Fruit fly (Drosophila melanogaster): ENCODE measurements around the gene Arglu1.

Gene Arglu1

DNA sequence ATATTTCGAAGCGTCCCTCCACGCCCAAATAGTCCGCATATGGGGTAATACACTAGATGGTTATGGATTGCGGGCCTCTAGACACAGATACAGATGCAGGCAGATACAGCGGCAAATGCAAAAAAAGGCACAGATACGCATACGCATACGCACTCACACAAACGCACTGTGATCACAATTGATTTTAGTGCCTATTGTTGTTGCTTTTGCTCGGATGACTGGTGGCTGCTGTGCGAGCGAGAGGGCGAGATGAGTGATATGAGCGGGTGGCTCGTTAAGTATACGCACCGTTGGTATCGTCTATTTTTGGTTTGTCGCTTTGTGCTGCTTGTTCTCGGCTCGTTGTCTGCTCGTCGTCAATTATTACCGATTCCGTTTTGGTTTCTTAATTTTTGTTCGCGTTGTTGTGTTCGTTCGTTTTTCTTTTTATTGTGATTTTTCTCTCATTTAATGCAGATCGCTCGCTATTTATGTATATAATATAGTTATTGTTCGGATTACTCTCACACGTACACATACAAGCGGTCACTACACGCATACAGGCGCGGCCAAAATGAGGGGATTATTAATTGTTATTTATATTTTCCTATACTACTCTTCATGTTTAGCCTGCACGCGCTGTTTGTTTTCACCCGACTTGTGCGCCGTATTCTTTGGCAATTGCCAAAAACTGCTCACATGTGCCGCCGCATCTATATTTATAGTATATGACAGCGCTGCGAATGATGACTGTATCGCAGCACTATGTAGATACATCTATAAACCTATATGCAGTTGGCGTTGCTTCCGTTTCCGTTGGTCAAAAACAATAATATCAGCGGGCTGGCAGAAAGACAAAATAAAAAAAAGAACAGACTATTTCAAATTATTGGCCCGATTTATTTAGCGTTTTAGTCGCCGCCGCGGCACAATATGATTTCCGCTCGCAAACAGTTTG lies 30.3 kb downstream of the Arglu1 start (continued):
- TF ChIP-seq Med (GFP tag) (peak; percentile 86), corto (GFP tag; optimal IDR thresholded peaks at IDR 0.05) (no peak), TFAM (GFP tag; optimal IDR thresholded peaks at IDR 0.05) (no peak), seq (GFP tag; IDR thresholded peaks at IDR 0.05) (no peak), grn (GFP tag; optimal IDR thresholded peaks at IDR 0.05) (peak; percentile 14), CG6765 (GFP tag; optimal IDR thresholded peaks at IDR 0.05) (no peak), kah (GFP tag; optimal IDR thresholded peaks at IDR 0.05) (peak; percentile 78), Doc3 (GFP tag; IDR thresholded peaks at IDR 0.05; ENCODE audit: partially characterized antibody) (no peak)

DNA sequence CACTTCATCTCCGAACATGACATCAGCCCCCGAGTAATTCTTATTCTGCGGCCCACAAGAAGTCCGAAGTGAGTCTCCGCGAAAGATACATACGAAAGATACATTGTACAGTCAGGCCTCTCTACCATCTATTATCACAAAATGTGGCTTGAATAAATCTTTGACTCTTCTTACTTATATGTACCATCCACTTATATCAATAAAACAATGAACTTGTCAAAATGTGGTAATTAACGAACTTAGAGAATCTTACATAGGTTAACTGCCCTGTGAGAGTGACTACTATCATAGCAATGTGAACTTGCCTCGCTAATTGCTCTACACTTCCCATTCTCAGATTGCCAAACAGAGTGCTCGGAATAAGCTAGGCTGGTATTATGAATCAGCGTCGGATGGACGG lies 31.3 kb downstream of the Arglu1 start:
- no peak for TF ChIP-seq CG2875 (GFP tag; optimal IDR thresholded peaks at IDR 0.05)
- no peak for TF ChIP-seq CG7786 (GFP tag; optimal IDR thresholded peaks at IDR 0.05)
- TF ChIP-seq yki (optimal IDR thresholded peaks at IDR 0.05), result no peak
- TF ChIP-seq CG7928 (GFP tag; optimal IDR thresholded peaks at IDR 0.05), result no peak
- peak; percentile 33; the same call in 1 of the 2 replicates for TF ChIP-seq Rfx (GFP tag; IDR thresholded peaks at IDR 0.05)
- TF ChIP-seq Nf-YA (GFP tag; IDR thresholded peaks at IDR 0.05), result no peak
- peak; percentile 14; the same call in 1 of the 3 replicates for TF ChIP-seq row (GFP tag; IDR thresholded peaks at IDR 0.05)
- no peak for TF ChIP-seq Doc3 (GFP tag; IDR thresholded peaks at IDR 0.05; ENCODE audit: partially characterized antibody)
- peak; percentile 18 for TF ChIP-seq Ets65A (GFP tag)
- no peak for TF ChIP-seq ara (GFP tag; IDR thresholded peaks at IDR 0.05)
- TF ChIP-seq al (GFP tag; IDR thresholded peaks at IDR 0.05), result no peak
- no peak for TF ChIP-seq CG33213 (GFP tag; optimal IDR thresholded peaks at IDR 0.05)
- no peak for TF ChIP-seq CG34376 (GFP tag; optimal IDR thresholded peaks at IDR 0.05)
- TF ChIP-seq CG3995 (GFP tag; optimal IDR thresholded peaks at IDR 0.05), result no peak
- TF ChIP-seq p53 (GFP tag; optimal IDR thresholded peaks at IDR 0.05), result no peak
- no peak for TF ChIP-seq wek (GFP tag; optimal IDR thresholded peaks at IDR 0.05)
- TF ChIP-seq grau (tag; optimal IDR thresholded peaks at IDR 0.05), result peak; percentile 17
- TF ChIP-seq CG11456 (GFP tag; IDR thresholded peaks at IDR 0.05), result peak; percentile 55; the same call in 1 of the 3 replicates
- 0 out of 2 replicates have a peak, but pooled peaks have one; percentile 29 for TF ChIP-seq CG14441 (GFP tag; IDR thresholded peaks at IDR 0.05)
- peak; percentile 73 for TF ChIP-seq Drgx (GFP tag; IDR thresholded peaks at IDR 0.05)
- 0 out of 2 replicates have a peak, but pooled peaks have one; percentile 22 for TF ChIP-seq Ptx1 (GFP tag; IDR thresholded peaks at IDR 0.05)
- peak; percentile 48; the same call in 1 of the 2 replicates for TF ChIP-seq CG32532 (GFP tag; IDR thresholded peaks at IDR 0.05)
- TF ChIP-seq CG18599 (GFP tag; optimal IDR thresholded peaks at IDR 0.05), result no peak
- no peak for TF ChIP-seq CG1529 (GFP tag; optimal IDR thresholded peaks at IDR 0.05)
- no peak for TF ChIP-seq sc (optimal IDR thresholded peaks at IDR 0.05)
- TF ChIP-seq sc (GFP tag; optimal IDR thresholded peaks at IDR 0.05), result no peak
- TF ChIP-seq CG11247 (GFP tag; IDR thresholded peaks at IDR 0.05), result peak; percentile 25; the same call in 1 of the 2 replicates

DNA sequence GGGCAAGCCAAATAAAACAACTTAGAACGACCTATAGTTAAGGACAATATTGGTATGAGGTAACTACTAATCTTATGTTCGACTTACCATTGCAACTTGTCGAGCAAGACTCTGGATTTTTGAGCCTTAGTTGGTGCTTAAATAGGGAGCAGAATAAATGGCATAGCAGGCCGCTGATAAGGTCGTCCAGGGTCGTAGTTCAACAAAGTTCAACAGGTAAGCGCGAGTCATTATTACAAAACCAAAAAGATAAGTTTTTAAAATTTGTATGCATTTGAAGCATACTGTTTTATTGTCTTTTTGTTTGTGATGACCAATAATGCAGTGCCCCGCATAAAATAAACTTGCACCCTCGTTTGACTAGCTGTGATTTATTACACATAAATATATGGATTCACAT lies 34.9 kb downstream of the Arglu1 start, which contains the start of gene Muc30E:
Gene Muc30E, minus strand, starts transcription at position 101 of the 400 bp plus-strand sequence.
- no peak for TF ChIP-seq CG11247 (GFP tag; IDR thresholded peaks at IDR 0.05)

DNA sequence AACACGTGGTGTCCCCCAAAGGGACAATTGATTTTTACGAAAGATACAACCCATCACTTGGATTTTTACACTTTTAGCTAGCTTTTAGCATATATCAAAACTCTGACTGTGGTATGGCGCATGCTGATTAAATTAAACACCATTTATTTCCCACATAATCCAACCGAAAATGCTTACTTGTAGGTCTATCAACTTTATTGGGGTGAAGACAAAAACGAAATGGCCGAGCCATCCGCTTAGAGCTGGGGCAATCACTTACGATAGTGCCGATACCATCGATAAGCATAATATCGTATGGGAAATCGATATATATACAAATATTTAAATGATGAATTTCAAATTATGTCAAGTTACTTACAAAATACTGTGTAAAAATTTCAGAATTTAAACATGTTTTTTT lies 40.6 kb downstream of the Arglu1 start, which contains the start of gene RpS2:
Gene RpS2, minus strand, starts transcription at position 257 of the 400 bp plus-strand sequence.
- TF ChIP-seq Eip74EF (GFP tag; optimal IDR thresholded peaks at IDR 0.05), result peak in 1 of 2 experiments; percentile 11
- TF ChIP-seq Dek (tag; optimal IDR thresholded peaks at IDR 0.05), result peak; percentile 21
- TF ChIP-seq CG2678 (tag; optimal IDR thresholded peaks at IDR 0.05), result peak; percentile 42
- TF ChIP-seq org-1 (GFP tag; optimal IDR thresholded peaks at IDR 0.05), result no peak
- TF ChIP-seq Neu2 (GFP tag; optimal IDR thresholded peaks at IDR 0.05; ENCODE audit: borderline replicate concordance), result no peak
- TF ChIP-seq CkIIα-i1 (GFP tag; IDR thresholded peaks at IDR 0.05), result no peak
- TF ChIP-seq Bgb (GFP tag; IDR thresholded peaks at IDR 0.05; ENCODE audit: partially characterized antibody), result peak; percentile 100
- TF ChIP-seq CG18262 (tag; optimal IDR thresholded peaks at IDR 0.05), result peak; percentile 8
- TF ChIP-seq CG32767 (GFP tag; IDR thresholded peaks at IDR 0.05), result no peak
- peak; percentile 92 for TF ChIP-seq dm (GFP tag; optimal IDR thresholded peaks at IDR 0.05)
- peak; percentile 99 for TF ChIP-seq inv (GFP tag; IDR thresholded peaks at IDR 0.05; ENCODE audit: partially characterized antibody)
- TF ChIP-seq nom (GFP tag; optimal IDR thresholded peaks at IDR 0.05), result peak; percentile 75
- no peak for TF ChIP-seq sim (GFP tag; IDR thresholded peaks at IDR 0.05)
